Fruit fly (Drosophila melanogaster): ENCODE results near the gene CG9312.

The CG9312 gene

dm6 chr3R:13779241-13779683 lies 13.7 kb downstream of the CG9312 start, which contains the start of the genes CG42375 and CG9288 (continued):
- TF ChIP-seq cato (GFP tag; optimal IDR thresholded peaks at IDR 0.05; ENCODE audit: borderline replicate concordance) = no peak
- TF ChIP-seq ssp (GFP tag; IDR thresholded peaks at IDR 0.05) = no peak
- no peak for TF ChIP-seq Tbp (GFP tag; optimal IDR thresholded peaks at IDR 0.05)
- TF ChIP-seq tin (GFP tag; optimal IDR thresholded peaks at IDR 0.05) = peak; percentile 79
- no peak for TF ChIP-seq pita (GFP tag; optimal IDR thresholded peaks at IDR 0.05)
- no peak for TF ChIP-seq schlank (tag; optimal IDR thresholded peaks at IDR 0.05)
- no peak for TF ChIP-seq usp (GFP tag; optimal IDR thresholded peaks at IDR 0.05)
- TF ChIP-seq oc (tag; optimal IDR thresholded peaks at IDR 0.05) = no peak
- TF ChIP-seq CG17361 (GFP tag; IDR thresholded peaks at IDR 0.05) = peak; percentile 80
- TF ChIP-seq CG17829 (tag; optimal IDR thresholded peaks at IDR 0.05) = peak; percentile 62
- no peak for TF ChIP-seq gsb (GFP tag; IDR thresholded peaks at IDR 0.05)
- TF ChIP-seq gsb-n (tag; optimal IDR thresholded peaks at IDR 0.05) = peak; percentile 13
- no peak for TF ChIP-seq Poxn (GFP tag; IDR thresholded peaks at IDR 0.05)
- no peak for TF ChIP-seq CG3726 (GFP tag; IDR thresholded peaks at IDR 0.05)
- TF ChIP-seq crc (GFP tag; optimal IDR thresholded peaks at IDR 0.05) = no peak
- TF ChIP-seq zfh2 (GFP tag; optimal IDR thresholded peaks at IDR 0.05) = peak; percentile 5
- peak; percentile 42 for TF ChIP-seq CG10654 (GFP tag; optimal IDR thresholded peaks at IDR 0.05)
- TF ChIP-seq Dad (GFP tag; optimal IDR thresholded peaks at IDR 0.05) = peak; percentile 60
- peak; percentile 80 for TF ChIP-seq CG2712 (tag; optimal IDR thresholded peaks at IDR 0.05)
- no peak for TF ChIP-seq her (GFP tag; optimal IDR thresholded peaks at IDR 0.05)
- peak; percentile 43 for TF ChIP-seq Fer2 (tag; optimal IDR thresholded peaks at IDR 0.05)
- TF ChIP-seq Fer3 (tag; optimal IDR thresholded peaks at IDR 0.05) = peak; percentile 77
- TF ChIP-seq Atf-2 (GFP tag; optimal IDR thresholded peaks at IDR 0.05) = no peak
- peak; percentile 75 for TF ChIP-seq Fer1 (GFP tag; optimal IDR thresholded peaks at IDR 0.05)
- no peak for TF ChIP-seq HmgZ (tag; optimal IDR thresholded peaks at IDR 0.05)
- no peak for TF ChIP-seq peb (GFP tag; IDR thresholded peaks at IDR 0.05)
- no peak for TF ChIP-seq CG14667 (GFP tag; IDR thresholded peaks at IDR 0.05)
- no peak for TF ChIP-seq HLH4C (GFP tag; IDR thresholded peaks at IDR 0.05; ENCODE audit: partially characterized antibody)
- TF ChIP-seq CG9932 (GFP tag; IDR thresholded peaks at IDR 0.05) = no peak
- no peak for TF ChIP-seq CG32767 (GFP tag; IDR thresholded peaks at IDR 0.05)
- peak; percentile 84 for TF ChIP-seq E2f1 (GFP tag; IDR thresholded peaks at IDR 0.05)
- no peak for TF ChIP-seq Camta (GFP tag; optimal IDR thresholded peaks at IDR 0.05)
- peak; percentile 26 for TF ChIP-seq Bteb2 (GFP tag; optimal IDR thresholded peaks at IDR 0.05)
- no peak for TF ChIP-seq NC2α (GFP tag; optimal IDR thresholded peaks at IDR 0.05)
- no peak for TF ChIP-seq Ets97D (GFP tag; optimal IDR thresholded peaks at IDR 0.05)
- TF ChIP-seq Dip3 (GFP tag; optimal IDR thresholded peaks at IDR 0.05) = no peak
- no peak for TF ChIP-seq YL-1 (GFP tag; optimal IDR thresholded peaks at IDR 0.05)
- no peak for TF ChIP-seq ap (GFP tag; IDR thresholded peaks at IDR 0.05)
- no peak for TF ChIP-seq tll (GFP tag; optimal IDR thresholded peaks at IDR 0.05)
- TF ChIP-seq Hsf (GFP tag; optimal IDR thresholded peaks at IDR 0.05) = no peak
- no peak for TF ChIP-seq CG33557 (GFP tag; optimal IDR thresholded peaks at IDR 0.05)
- peak; percentile 70 for TF ChIP-seq CG1647 (GFP tag; optimal IDR thresholded peaks at IDR 0.05)
- TF ChIP-seq croc (GFP tag; conservative IDR thresholded peaks at IDR 0.05) = peak; percentile 74
- TF ChIP-seq Nf-YC (tag; optimal IDR thresholded peaks at IDR 0.05) = peak; percentile 30
- no peak for TF ChIP-seq fd64A (GFP tag; optimal IDR thresholded peaks at IDR 0.05)
- TF ChIP-seq CG17359 (tag; optimal IDR thresholded peaks at IDR 0.05) = peak; percentile 76
- TF ChIP-seq nerfin-2 (GFP tag; IDR thresholded peaks at IDR 0.05; ENCODE audit: partially characterized antibody) = no peak
- TF ChIP-seq dati (GFP tag; IDR thresholded peaks at IDR 0.05) = no peak
- no peak for TF ChIP-seq Trl (optimal IDR thresholded peaks at IDR 0.05)
- TF ChIP-seq Trl (GFP tag; optimal IDR thresholded peaks at IDR 0.05) = peak; percentile 62
- TF ChIP-seq tio (GFP tag; optimal IDR thresholded peaks at IDR 0.05) = no peak
- TF ChIP-seq CTCF (GFP tag; optimal IDR thresholded peaks at IDR 0.05) = peak; percentile 59
- TF ChIP-seq Hr78 (GFP tag; optimal IDR thresholded peaks at IDR 0.05) = peak in 1 of 2 experiments; percentile 24

Data from whole organism, embryonic.